Fruit fly (Drosophila melanogaster) whole organism, embryonic: Measurements from ENCODE around the gene CG43175.

Experiments used
- Adf1 ChIP-seq: fragments of 200-800 bp; sonication (Bioruptor generic); IDR thresholded peaks from 2 replicates; pipeline ENCODE4 v1.3.6; 2022; ENCODE audit warnings: missing biosample characterization, missing genetic modification characterization
- Blimp-1 ChIP-seq: fragments of 200-800 bp; sonication (Bioruptor generic); optimal IDR thresholded peaks from 3 replicates; lab custom pipeline; 2018; ENCODE audit warnings: missing biosample characterization, missing genetic modification characterization, mild to moderate bottlenecking, moderate library complexity, missing genetic modification reagents
- CG10654 ChIP-seq: fragments of 200-800 bp; sonication (Bioruptor generic); optimal IDR thresholded peaks from 2 replicates; lab custom pipeline; 2016; ENCODE audit warnings: missing biosample characterization, missing genetic modification characterization
- CG10959 ChIP-seq: fragments of 200-800 bp; sonication (Bioruptor generic); IDR thresholded peaks from 2 replicates; pipeline ENCODE4 v1.3.6; 2022; ENCODE audit warnings: missing biosample characterization, missing genetic modification characterization
- CG11093 ChIP-seq: fragments of 200-800 bp; sonication (Bioruptor generic); IDR thresholded peaks from 3 replicates; pipeline ENCODE4 v1.3.6; 2022; ENCODE audit warnings: missing biosample characterization, missing genetic modification characterization
- CG11695 ChIP-seq: fragments of 200-800 bp; sonication (Bioruptor generic); IDR thresholded peaks from 3 replicates; pipeline ENCODE4 v1.3.6; 2022; ENCODE audit warnings: missing biosample characterization, missing genetic modification characterization
- CG12942 ChIP-seq: fragments of 200-800 bp; sonication (Bioruptor generic); optimal IDR thresholded peaks from 3 replicates; lab custom pipeline; 2016; ENCODE audit warnings: missing biosample characterization, missing genetic modification characterization
- CG15073 ChIP-seq: fragments of 200-800 bp; sonication (Bioruptor generic); optimal IDR thresholded peaks from 2 replicates; lab custom pipeline; 2016; ENCODE audit warnings: missing biosample characterization, missing genetic modification characterization
- CG16813 ChIP-seq: fragments of 200-800 bp; sonication (Bioruptor generic); IDR thresholded peaks from 3 replicates; pipeline ENCODE4 v1.3.6; 2022; ENCODE audit warnings: missing biosample characterization, missing genetic modification characterization; ENCODE audit not compliant: partially characterized antibody
- CG17359 ChIP-seq: fragments of 200-800 bp; sonication (Bioruptor generic); optimal IDR thresholded peaks from 3 replicates; lab custom pipeline; 2018; ENCODE audit warnings: missing biosample characterization, mild to moderate bottlenecking, missing genetic modification characterization, moderate library complexity
- CG17612 ChIP-seq: fragments of 200-800 bp; sonication (Bioruptor generic); IDR thresholded peaks from 2 replicates; pipeline ENCODE4 v1.3.6; 2022; ENCODE audit warnings: missing biosample characterization, missing genetic modification characterization
- CG17912 ChIP-seq: fragments of 200-800 bp; sonication (Bioruptor generic); optimal IDR thresholded peaks from 2 replicates; lab custom pipeline; 2018; ENCODE audit warnings: missing biosample characterization, mild to moderate bottlenecking, missing genetic modification characterization
- CG30020 ChIP-seq: fragments of 200-800 bp; optimal IDR thresholded peaks from 2 replicates; lab custom pipeline; 2019; ENCODE audit warnings: missing biosample characterization, mild to moderate bottlenecking, missing genetic modification characterization, moderate library complexity
- CG32532 ChIP-seq: fragments of 200-800 bp; sonication (Bioruptor generic); IDR thresholded peaks from 2 replicates; pipeline ENCODE4 v1.3.6; 2022; ENCODE audit warnings: missing biosample characterization, missing genetic modification characterization
- CG32767 ChIP-seq: fragments of 200-800 bp; sonication (Bioruptor generic); IDR thresholded peaks from 2 replicates; pipeline ENCODE4 v1.3.6; 2022; ENCODE audit warnings: missing biosample characterization, missing genetic modification characterization
- CG34376 ChIP-seq: fragments of 200-800 bp; sonication (Bioruptor generic); optimal IDR thresholded peaks from 2 replicates; lab custom pipeline; 2018; ENCODE audit warnings: missing biosample characterization, mild to moderate bottlenecking, missing genetic modification characterization
- CG4424 ChIP-seq: fragments of 200-800 bp; sonication (Bioruptor generic); optimal IDR thresholded peaks from 3 replicates; lab custom pipeline; 2016; ENCODE audit warnings: missing biosample characterization, missing genetic modification characterization
- CG5245 ChIP-seq: fragments of 200-800 bp; sonication (Bioruptor generic); optimal IDR thresholded peaks from 3 replicates; lab custom pipeline; 2016; ENCODE audit warnings: missing biosample characterization, missing genetic modification characterization
- CG7357 ChIP-seq: fragments of 200-800 bp; sonication (Bioruptor generic); IDR thresholded peaks from 3 replicates; pipeline ENCODE4 v1.3.6; 2022; ENCODE audit warnings: missing biosample characterization, missing genetic modification characterization
- CG7372 ChIP-seq: fragments of 200-800 bp; sonication (Bioruptor generic); IDR thresholded peaks from 2 replicates; pipeline ENCODE4 v1.3.6; 2022; ENCODE audit warnings: missing biosample characterization, missing genetic modification characterization
- CG7839 ChIP-seq: fragments of 200-800 bp; sonication (Bioruptor generic); optimal IDR thresholded peaks from 3 replicates; lab custom pipeline; 2018; ENCODE audit warnings: missing biosample characterization, mild to moderate bottlenecking, missing genetic modification characterization, moderate library complexity
- CG8765 ChIP-seq: fragments of 200-800 bp; sonication (Bioruptor generic); IDR thresholded peaks from 2 replicates; pipeline ENCODE4 v1.3.6; 2022; ENCODE audit warnings: missing biosample characterization, missing genetic modification characterization
- CG9876 ChIP-seq: fragments of 200-800 bp; sonication (Bioruptor generic); optimal IDR thresholded peaks from 2 replicates; lab custom pipeline; 2016; ENCODE audit warnings: missing biosample characterization, missing genetic modification characterization
- CG9932 ChIP-seq: fragments of 200-800 bp; sonication (Bioruptor generic); IDR thresholded peaks from 2 replicates; pipeline ENCODE4 v1.3.6; 2022; ENCODE audit warnings: missing biosample characterization, missing genetic modification characterization
- Camta ChIP-seq: fragments of 200-800 bp; sonication (Bioruptor generic); optimal IDR thresholded peaks from 2 replicates; lab custom pipeline; 2016; ENCODE audit warnings: missing biosample characterization, missing genetic modification characterization
- CoRest ChIP-seq: fragments of 200-800 bp; sonication (Bioruptor generic); optimal IDR thresholded peaks from 3 replicates; lab custom pipeline; 2018; ENCODE audit warnings: missing biosample characterization, mild to moderate bottlenecking, missing genetic modification characterization, moderate library complexity
- Dip2 ChIP-seq: fragments of 200-800 bp; sonication (Bioruptor generic); IDR thresholded peaks from 2 replicates; pipeline ENCODE4 v1.3.6; 2022; ENCODE audit warnings: missing biosample characterization, missing genetic modification characterization
- E2f1 ChIP-seq: fragments of 200-800 bp; sonication (Bioruptor generic); IDR thresholded peaks from 2 replicates; pipeline ENCODE4 v1.3.6; 2022; ENCODE audit warnings: missing biosample characterization, missing genetic modification characterization
- HmgZ ChIP-seq: fragments of 200-800 bp; sonication (Bioruptor generic); optimal IDR thresholded peaks from 2 replicates; lab custom pipeline; 2018; ENCODE audit warnings: missing biosample characterization, mild to moderate bottlenecking, missing genetic modification characterization
- Hr39 ChIP-seq: fragments of >200 bp; optimal IDR thresholded peaks from 2 replicates; lab custom pipeline; 2017
- Jarid2 ChIP-seq: fragments of 200-800 bp; sonication (Bioruptor generic); optimal IDR thresholded peaks from 3 replicates; lab custom pipeline; 2017; ENCODE audit warnings: mild to moderate bottlenecking, missing biosample characterization, missing genetic modification reagents, missing genetic modification characterization
- Nf-YB ChIP-seq: fragments of 200-800 bp; sonication (Bioruptor generic); optimal IDR thresholded peaks from 3 replicates; lab custom pipeline; 2019; ENCODE audit warnings: missing biosample characterization, mild to moderate bottlenecking, missing genetic modification characterization, moderate library complexity
- PHDP ChIP-seq: fragments of 200-800 bp; sonication (Bioruptor generic); optimal IDR thresholded peaks from 3 replicates; lab custom pipeline; 2018; ENCODE audit warnings: missing biosample characterization, mild to moderate bottlenecking, missing genetic modification characterization, moderate library complexity
- Spps ChIP-seq: fragments of 200-800 bp; sonication (Bioruptor generic); optimal IDR thresholded peaks from 2 replicates; lab custom pipeline; 2018; ENCODE audit warnings: missing biosample characterization, mild to moderate bottlenecking, missing genetic modification characterization
- Taf1 ChIP-seq: fragments of 200-800 bp; sonication (Bioruptor generic); IDR thresholded peaks from 2 replicates; pipeline ENCODE4 v1.3.6; 2022; ENCODE audit warnings: missing biosample characterization, missing genetic modification characterization
- Xbp1 ChIP-seq: fragments of 200-800 bp; sonication (Bioruptor generic); optimal IDR thresholded peaks from 3 replicates; lab custom pipeline; 2016; ENCODE audit warnings: missing biosample characterization, mild to moderate bottlenecking, missing genetic modification characterization
- abd-A ChIP-seq: fragments of 200-800 bp; sonication (Bioruptor generic); optimal IDR thresholded peaks from 3 replicates; lab custom pipeline; 2019; ENCODE audit warnings: missing biosample characterization, mild to moderate bottlenecking, missing genetic modification characterization, moderate library complexity
- bowl ChIP-seq: fragments of 200-800 bp; sonication (Bioruptor generic); IDR thresholded peaks from 2 replicates; pipeline ENCODE4 v1.3.6; 2022; ENCODE audit warnings: missing biosample characterization, missing genetic modification characterization
- fd3F ChIP-seq: fragments of 200-800 bp; sonication (Bioruptor generic); optimal IDR thresholded peaks from 2 replicates; lab custom pipeline; 2018; ENCODE audit warnings: missing biosample characterization, mild to moderate bottlenecking, missing genetic modification characterization, moderate library complexity
- hkb ChIP-seq, 2 experiments: fragments of 200-800 bp in 1 of 2; fragments of >200 bp in 1 of 2; sonication (Bioruptor generic) in 1 of 2; IDR thresholded peaks in 1 of 2; optimal IDR thresholded peaks in 1 of 2; 2 replicates each; pipeline versions ENCODE4 v1.3.6 to Lab custom; 2017 to 2022; ENCODE audit warnings: missing biosample characterization in 1 of 2, missing genetic modification characterization in 1 of 2
- jumu ChIP-seq: fragments of 200-800 bp; sonication (Bioruptor generic); optimal IDR thresholded peaks from 3 replicates; lab custom pipeline; 2016; ENCODE audit warnings: missing biosample characterization, missing genetic modification characterization
- kni ChIP-seq: fragments of 200-800 bp; sonication (Bioruptor generic); optimal IDR thresholded peaks from 3 replicates; lab custom pipeline; 2017; ENCODE audit warnings: mild to moderate bottlenecking, missing biosample characterization, missing genetic modification reagents, missing genetic modification characterization
- nmo ChIP-seq: fragments of 200-800 bp; sonication (Bioruptor generic); optimal IDR thresholded peaks from 2 replicates; lab custom pipeline; 2018; ENCODE audit warnings: missing biosample characterization, mild to moderate bottlenecking, missing genetic modification characterization, moderate library complexity
- nom ChIP-seq: fragments of 200-800 bp; sonication (Bioruptor generic); optimal IDR thresholded peaks from 2 replicates; lab custom pipeline; 2017; ENCODE audit warnings: missing biosample characterization, missing genetic modification characterization, mild to moderate bottlenecking, moderate library complexity, missing genetic modification reagents
- tgo ChIP-seq: fragments of 200-800 bp; sonication (Bioruptor generic); IDR thresholded peaks from 3 replicates; pipeline ENCODE4 v1.3.6; 2022; ENCODE audit warnings: missing biosample characterization, missing genetic modification characterization
- tin ChIP-seq: fragments of 200-800 bp; sonication (Bioruptor generic); optimal IDR thresholded peaks from 3 replicates; lab custom pipeline; 2016; ENCODE audit warnings: missing biosample characterization, missing genetic modification characterization
- usp ChIP-seq: fragments of >200 bp; optimal IDR thresholded peaks from 2 replicates; lab custom pipeline; 2017; ENCODE audit warnings: missing biosample characterization, missing genetic modification characterization
- wdn ChIP-seq: fragments of 200-800 bp; sonication (Bioruptor generic); IDR thresholded peaks from 2 replicates; pipeline ENCODE4 v1.3.6; 2022; ENCODE audit warnings: missing biosample characterization, missing genetic modification characterization
- yki ChIP-seq: fragments of >200 bp; optimal IDR thresholded peaks from 3 replicates; lab custom pipeline; 2018
- zen2 ChIP-seq: fragments of 200-800 bp; sonication (Bioruptor generic); IDR thresholded peaks from 3 replicates; pipeline ENCODE4 v1.3.6; 2022; ENCODE audit warnings: missing biosample characterization, missing genetic modification characterization; ENCODE audit not compliant: partially characterized antibody

Gene CG43175

DNA sequence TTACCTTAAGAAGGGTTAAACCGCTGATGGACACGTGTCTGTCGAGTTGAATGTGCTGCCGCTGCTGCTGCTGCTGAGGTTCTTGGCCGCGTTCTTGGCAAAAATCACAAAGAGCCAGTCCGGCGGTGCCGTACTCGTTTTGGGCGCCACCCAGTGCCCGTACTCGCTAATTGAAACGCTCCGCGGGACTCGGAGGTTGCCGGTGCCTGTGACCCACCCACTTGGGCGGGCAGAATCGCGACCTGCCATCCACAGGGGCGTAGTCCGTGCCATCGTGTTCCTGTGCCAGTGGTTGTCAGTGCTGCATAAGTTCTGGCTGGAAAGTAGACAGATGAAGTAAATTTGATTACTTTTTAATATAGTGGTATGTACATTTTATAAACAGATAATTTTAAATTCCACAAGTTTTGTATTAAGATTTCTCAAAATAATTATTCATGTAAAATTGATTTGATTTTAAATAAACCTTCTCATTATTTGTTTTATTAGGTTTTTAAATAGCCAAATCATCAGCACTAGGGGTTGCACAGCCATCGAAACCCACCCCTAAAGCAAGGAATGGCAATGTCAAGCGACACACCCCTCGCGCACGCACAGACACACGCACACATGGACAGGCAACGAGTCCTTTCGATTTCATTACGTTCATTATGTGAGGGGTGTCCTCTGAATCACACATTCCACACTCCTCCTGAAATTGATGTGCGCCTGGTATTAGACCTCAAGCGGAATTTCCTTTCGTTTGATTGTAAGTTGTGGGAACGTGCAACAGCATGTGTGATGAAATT, 25.4 kb upstream of the CG43175 start (continued):
- no peak for TF ChIP-seq Taf1 (GFP tag; lab: Robert Waterston, UW)
- TF ChIP-seq E2f1 (GFP tag; lab: Robert Waterston, UW) = no peak
- no peak for TF ChIP-seq CG32767 (GFP tag; lab: Robert Waterston, UW)
- no peak for TF ChIP-seq CG16813 (GFP tag; lab: Robert Waterston, UW)
- no peak for TF ChIP-seq HmgZ (tag; lab: Kevin White, UChicago)
- 0 out of 3 replicates have a peak, but pooled peaks have one; percentile 18 for TF ChIP-seq CG11093
- peak; percentile 74 for TF ChIP-seq Blimp-1 (GFP tag; lab: Kevin White, UChicago)
- TF ChIP-seq Nf-YB (GFP tag; lab: Kevin White, UChicago) = peak; percentile 71
- no peak for TF ChIP-seq Camta (GFP tag; lab: Kevin White, UChicago)
- TF ChIP-seq CG10959 (GFP tag; lab: Robert Waterston, UW) = no peak
- TF ChIP-seq jumu = no peak
- peak; percentile 10 for TF ChIP-seq kni
- TF ChIP-seq tgo = no peak
- TF ChIP-seq usp = no peak
- TF ChIP-seq CG17912 = no peak
- peak; percentile 94 for TF ChIP-seq abd-A
- TF ChIP-seq Jarid2 (GFP tag; lab: Kevin White, UChicago) = no peak
- no peak for TF ChIP-seq PHDP (tag; lab: Kevin White, UChicago)
- TF ChIP-seq CG15073 (GFP tag; lab: Kevin White, UChicago) = no peak
- no peak for TF ChIP-seq CG10654 (GFP tag; lab: Kevin White, UChicago)
- TF ChIP-seq Hr39 (lab: Kevin White, UChicago) = no peak
- TF ChIP-seq Xbp1 (GFP tag; lab: Kevin White, UChicago) = no peak
- no peak for TF ChIP-seq fd3F (GFP tag; lab: Kevin White, UChicago)
- no peak for TF ChIP-seq CG12942 (GFP tag; lab: Kevin White, UChicago)
- TF ChIP-seq tin (GFP tag; lab: Kevin White, UChicago) = no peak
- TF ChIP-seq CG4424 (GFP tag; lab: Kevin White, UChicago) = no peak
- no peak for TF ChIP-seq CG17359 (tag; lab: Kevin White, UChicago)
- peak; percentile 33 for TF ChIP-seq nmo (GFP tag; lab: Kevin White, UChicago)
- TF ChIP-seq CG7357 (GFP tag; lab: Robert Waterston, UW) = no peak
- peak; percentile 16 for TF ChIP-seq CG34376 (GFP tag; lab: Kevin White, UChicago)
- 0 out of 2 replicates have a peak, but pooled peaks have one; percentile 15 for TF ChIP-seq CG32532 (GFP tag; lab: Robert Waterston, UW)
- no peak for TF ChIP-seq CG17612 (GFP tag; lab: Robert Waterston, UW)
- TF ChIP-seq Dip2 (GFP tag; lab: Robert Waterston, UW) = no peak
- TF ChIP-seq zen2 (GFP tag; lab: Robert Waterston, UW) = 0 out of 3 replicates have a peak, but pooled peaks have one; percentile 19
- TF ChIP-seq CoRest (tag; lab: Kevin White, UChicago) = peak; percentile 38
- no peak for TF ChIP-seq CG8765 (GFP tag; lab: Robert Waterston, UW)
- TF ChIP-seq yki (lab: Kevin White, UChicago) = no peak
- no peak for TF ChIP-seq CG5245
- TF ChIP-seq CG9932 = peak; percentile 9; the same call in 1 of the 2 replicates
- peak; percentile 5 for TF ChIP-seq Adf1 (GFP tag; lab: Robert Waterston, UW)
- no peak for TF ChIP-seq CG9876 (GFP tag; lab: Kevin White, UChicago)
- TF ChIP-seq CG7839 (tag; lab: Kevin White, UChicago) = peak; percentile 48
- TF ChIP-seq nom (GFP tag; lab: Kevin White, UChicago) = no peak
- TF ChIP-seq Spps (tag; lab: Kevin White, UChicago) = no peak
- TF ChIP-seq bowl (GFP tag; lab: Robert Waterston, UW) = no peak
- no peak for TF ChIP-seq CG30020 (tag; lab: Kevin White, UChicago)
- no peak for TF ChIP-seq CG7372
- TF ChIP-seq CG11695 = no peak
- no peak for TF ChIP-seq wdn (GFP tag; lab: Robert Waterston, UW)
- TF ChIP-seq hkb (optimal IDR thresholded peaks at IDR 0.05; lab: Kevin White, UChicago) = no peak
- 0 out of 2 replicates have a peak, but pooled peaks have one; percentile 9 for TF ChIP-seq hkb (GFP tag; IDR thresholded peaks at IDR 0.05; lab: Robert Waterston, UW)
